Fruit fly (Drosophila melanogaster) whole organism, wandering third instar larva: ENCODE results near the gene LeuRS-m.

Source experiments
- CG32264 ChIP-seq: fragments of 200-800 bp; sonication (Bioruptor generic); optimal IDR thresholded peaks from 2 replicates; lab custom pipeline; 2016; ENCODE audit warnings: missing biosample characterization, missing genetic modification characterization
- GATAd ChIP-seq: sonication (Bioruptor generic); optimal IDR thresholded peaks from 2 replicates; lab custom pipeline; 2016; ENCODE audit warnings: missing biosample characterization, missing genetic modification characterization
- Hnf4 ChIP-seq: fragments of 200-800 bp; sonication (Bioruptor generic); optimal IDR thresholded peaks from 2 replicates; lab custom pipeline; 2016; ENCODE audit warnings: missing biosample characterization, mild to moderate bottlenecking, missing genetic modification characterization
- Hr83 ChIP-seq: fragments of 200-300 bp; sonication (Bioruptor generic); optimal IDR thresholded peaks from 2 replicates; lab custom pipeline; 2016; ENCODE audit warnings: missing biosample characterization, mild to moderate bottlenecking, missing genetic modification characterization, moderate library complexity; ENCODE audit not compliant: poor library complexity, severe bottlenecking
- Sp1 ChIP-seq: fragments of 200-800 bp; sonication (Bioruptor generic); optimal IDR thresholded peaks from 3 replicates; lab custom pipeline; 2019; ENCODE audit warnings: missing biosample characterization, mild to moderate bottlenecking, missing genetic modification characterization, moderate library complexity
- br ChIP-seq: fragments of 200-800 bp; sonication (Bioruptor generic); optimal IDR thresholded peaks from 2 replicates; lab custom pipeline; 2016; ENCODE audit warnings: missing biosample characterization, missing genetic modification characterization
- fru ChIP-seq: fragments of 200-800 bp; sonication (Bioruptor generic); optimal IDR thresholded peaks from 3 replicates; lab custom pipeline; 2016; ENCODE audit warnings: missing biosample characterization, mild to moderate bottlenecking, missing genetic modification characterization
- h ChIP-seq: fragments of 200-800 bp; sonication (Bioruptor generic); optimal IDR thresholded peaks from 3 replicates; lab custom pipeline; 2016; ENCODE audit warnings: missing biosample characterization, mild to moderate bottlenecking, missing genetic modification characterization
- jim ChIP-seq: fragments of 175-275, 200-325 bp; sonication (Bioruptor generic); optimal IDR thresholded peaks from 2 replicates; lab custom pipeline; 2016; ENCODE audit warnings: missing biosample characterization, mild to moderate bottlenecking, missing genetic modification characterization
- lola ChIP-seq: fragments of >200 bp; optimal IDR thresholded peaks from 2 replicates; lab custom pipeline; 2017; ENCODE audit warnings: missing biosample characterization, missing genetic modification characterization
- psq ChIP-seq: fragments of 200-800 bp; sonication (Bioruptor generic); optimal IDR thresholded peaks from 3 replicates; lab custom pipeline; 2017; ENCODE audit warnings: missing biosample characterization, mild to moderate bottlenecking, missing genetic modification characterization, moderate library complexity
- sv ChIP-seq: fragments of 200-800 bp; sonication (Bioruptor generic); optimal IDR thresholded peaks from 3 replicates; lab custom pipeline; 2016; ENCODE audit warnings: missing biosample characterization, missing genetic modification characterization
- tai ChIP-seq: sonication (Bioruptor generic); optimal IDR thresholded peaks from 2 replicates; lab custom pipeline; 2016; ENCODE audit warnings: missing biosample characterization, missing genetic modification characterization

dm6 chr3L:4833491-4833890 lies 7.8 kb downstream of the LeuRS-m start, which contains the start of gene CG13708:
- TF ChIP-seq jim (GFP tag; lab: Kevin White, UChicago) (no peak), Sp1 (GFP tag; lab: Kevin White, UChicago) (no peak), lola (GFP tag; lab: Kevin White, UChicago) (no peak), Hr83 (GFP tag; lab: Kevin White, UChicago) (no peak), tai (GFP tag; lab: Kevin White, UChicago) (no peak), fru (GFP tag; lab: Kevin White, UChicago) (no peak), CG32264 (no peak), Hnf4 (GFP tag; lab: Kevin White, UChicago) (no peak), br (GFP tag; lab: Kevin White, UChicago) (no peak), h (no peak), psq (GFP tag; lab: Kevin White, UChicago) (no peak), sv (no peak), GATAd (GFP tag; lab: Kevin White, UChicago) (no peak)
